Fruit fly (Drosophila melanogaster) whole organism, embryonic: ENCODE measurements around the gene MED18.
A peak's percentile ranks its signal among the peaks of the same experiment; 100 is the strongest.

Source experiments
- Antp ChIP-seq: fragments of 200-800 bp; sonication (Bioruptor generic); optimal IDR thresholded peaks from 3 replicates; lab custom pipeline; 2016; ENCODE audit warnings: missing biosample characterization, missing genetic modification characterization
- CG10267 ChIP-seq: fragments of 200-800 bp; sonication (Bioruptor generic); optimal IDR thresholded peaks from 2 replicates; lab custom pipeline; 2018; ENCODE audit warnings: missing biosample characterization, mild to moderate bottlenecking, missing genetic modification characterization, moderate library complexity
- CG10543 ChIP-seq: fragments of 200-800 bp; sonication (Bioruptor generic); optimal IDR thresholded peaks from 3 replicates; lab custom pipeline; 2017; ENCODE audit warnings: missing biosample characterization, mild to moderate bottlenecking, missing genetic modification characterization, moderate library complexity
- CG10979 ChIP-seq: fragments of 200-800 bp; sonication (Bioruptor generic); optimal IDR thresholded peaks from 2 replicates; lab custom pipeline; 2018; ENCODE audit warnings: missing biosample characterization, mild to moderate bottlenecking, missing genetic modification characterization, moderate library complexity
- CG11247 ChIP-seq: fragments of 200-800 bp; sonication (Bioruptor generic); IDR thresholded peaks from 2 replicates; pipeline ENCODE4 v1.3.6; 2022; ENCODE audit warnings: missing biosample characterization, missing genetic modification characterization
- CG11398 ChIP-seq: fragments of 200-800 bp; sonication (Bioruptor generic); optimal IDR thresholded peaks from 2 replicates; lab custom pipeline; 2016; ENCODE audit warnings: missing biosample characterization, missing genetic modification characterization
- CG11504 ChIP-seq: fragments of 200-800 bp; sonication (Bioruptor generic); optimal IDR thresholded peaks from 3 replicates; lab custom pipeline; 2019; ENCODE audit warnings: missing biosample characterization, mild to moderate bottlenecking, missing genetic modification characterization, moderate library complexity
- CG12155 ChIP-seq: fragments of 200-800 bp; sonication (Bioruptor generic); optimal IDR thresholded peaks from 3 replicates; lab custom pipeline; 2016; ENCODE audit warnings: missing biosample characterization, missing genetic modification characterization
- CG15601 ChIP-seq: fragments of 200-800 bp; sonication (Bioruptor generic); optimal IDR thresholded peaks from 3 replicates; lab custom pipeline; 2019; ENCODE audit warnings: missing biosample characterization, mild to moderate bottlenecking, missing genetic modification characterization, moderate library complexity
- CG1647 ChIP-seq: fragments of 200-800 bp; sonication (Bioruptor generic); optimal IDR thresholded peaks from 3 replicates; lab custom pipeline; 2016; ENCODE audit warnings: missing biosample characterization, missing genetic modification characterization
- CG17186 ChIP-seq: fragments of 200-800 bp; sonication (Bioruptor generic); optimal IDR thresholded peaks from 3 replicates; lab custom pipeline; 2017; ENCODE audit warnings: missing biosample characterization, missing genetic modification reagents, missing genetic modification characterization
- CG17829 ChIP-seq: fragments of 200-800 bp; optimal IDR thresholded peaks from 2 replicates; lab custom pipeline; 2019; ENCODE audit warnings: missing biosample characterization, mild to moderate bottlenecking, missing genetic modification characterization, moderate library complexity
- CG1832 ChIP-seq: fragments of 200-800 bp; sonication (Bioruptor generic); optimal IDR thresholded peaks from 2 replicates; lab custom pipeline; 2017; ENCODE audit warnings: missing biosample characterization, mild to moderate bottlenecking, missing genetic modification characterization, inconsistent platforms
- CG18619 ChIP-seq: fragments of 200-800 bp; sonication (Bioruptor generic); optimal IDR thresholded peaks from 3 replicates; lab custom pipeline; 2017; ENCODE audit warnings: missing biosample characterization, mild to moderate bottlenecking, missing genetic modification characterization
- CG2889 ChIP-seq: fragments of 200-800 bp; sonication (Bioruptor generic); IDR thresholded peaks from 3 replicates; pipeline ENCODE4 v1.3.6; 2022; ENCODE audit warnings: missing biosample characterization, missing genetic modification characterization
- CG30431 ChIP-seq: fragments of 200-800 bp; sonication (Bioruptor generic); optimal IDR thresholded peaks from 2 replicates; lab custom pipeline; 2017; ENCODE audit warnings: missing biosample characterization, missing genetic modification characterization
- CG31441 ChIP-seq: fragments of 200-800 bp; sonication (Bioruptor generic); IDR thresholded peaks from 2 replicates; pipeline ENCODE4 v1.3.6; 2022; ENCODE audit warnings: missing biosample characterization, missing genetic modification characterization
- CG32767 ChIP-seq: fragments of 200-800 bp; sonication (Bioruptor generic); IDR thresholded peaks from 2 replicates; pipeline ENCODE4 v1.3.6; 2022; ENCODE audit warnings: missing biosample characterization, missing genetic modification characterization
- CG33557 ChIP-seq: fragments of 200-800 bp; sonication (Bioruptor generic); optimal IDR thresholded peaks from 2 replicates; lab custom pipeline; 2019; ENCODE audit warnings: missing biosample characterization, mild to moderate bottlenecking, missing genetic modification characterization, moderate library complexity
- CG3726 ChIP-seq: fragments of 200-800 bp; sonication (Bioruptor generic); IDR thresholded peaks from 3 replicates; pipeline ENCODE4, ENCODE4 v1.3.6; 2022; ENCODE audit warnings: missing biosample characterization, missing genetic modification characterization
- CG3838 ChIP-seq: fragments of 200-800 bp; sonication (Bioruptor generic); optimal IDR thresholded peaks from 3 replicates; lab custom pipeline; 2016; ENCODE audit warnings: missing biosample characterization, missing genetic modification characterization
- CG5180 ChIP-seq: fragments of 200-800 bp; sonication (Bioruptor generic); optimal IDR thresholded peaks from 3 replicates; lab custom pipeline; 2017; ENCODE audit warnings: missing biosample characterization, missing genetic modification characterization, mild to moderate bottlenecking, moderate library complexity, missing genetic modification reagents
- CG6654 ChIP-seq: fragments of 200-800 bp; sonication (Bioruptor generic); optimal IDR thresholded peaks from 2 replicates; lab custom pipeline; 2017; ENCODE audit warnings: missing biosample characterization, mild to moderate bottlenecking, missing genetic modification characterization
- CG7357 ChIP-seq: fragments of 200-800 bp; sonication (Bioruptor generic); IDR thresholded peaks from 3 replicates; pipeline ENCODE4 v1.3.6; 2022; ENCODE audit warnings: missing biosample characterization, missing genetic modification characterization
- CG9215 ChIP-seq: fragments of 200-800 bp; sonication (Bioruptor generic); IDR thresholded peaks from 2 replicates; pipeline ENCODE4 v1.3.6; 2022; ENCODE audit warnings: missing biosample characterization, missing genetic modification characterization
- CG9727 ChIP-seq: fragments of 200-800 bp; sonication (Bioruptor generic); optimal IDR thresholded peaks from 3 replicates; lab custom pipeline; 2017; ENCODE audit warnings: missing biosample characterization, mild to moderate bottlenecking, missing genetic modification characterization
- Fer2 ChIP-seq: fragments of 200-800 bp; sonication (Bioruptor generic); optimal IDR thresholded peaks from 2 replicates; lab custom pipeline; 2018; ENCODE audit warnings: missing biosample characterization, mild to moderate bottlenecking, missing genetic modification characterization, moderate library complexity
- Gug ChIP-seq: fragments of 200-800 bp; sonication (Bioruptor generic); IDR thresholded peaks from 4 replicates; pipeline ENCODE4 v1.3.6; 2022; ENCODE audit warnings: missing biosample characterization, missing genetic modification characterization
- Meics ChIP-seq: fragments of 200-800 bp; sonication (Bioruptor generic); optimal IDR thresholded peaks from 2 replicates; lab custom pipeline; 2017; ENCODE audit warnings: missing biosample characterization, mild to moderate bottlenecking, missing genetic modification characterization
- NFAT ChIP-seq: fragments of 200-800 bp; sonication (Bioruptor generic); IDR thresholded peaks from 2 replicates; pipeline ENCODE4 v1.3.6; 2022; ENCODE audit warnings: missing biosample characterization, missing genetic modification characterization
- NfI ChIP-seq: fragments of 200-800 bp; sonication (Bioruptor generic); optimal IDR thresholded peaks from 3 replicates; lab custom pipeline; 2018; ENCODE audit warnings: missing biosample characterization, mild to moderate bottlenecking, missing genetic modification characterization, moderate library complexity
- Ptx1 ChIP-seq: fragments of 200-800 bp; sonication (Bioruptor generic); IDR thresholded peaks from 2 replicates; pipeline ENCODE4 v1.3.6; 2022; ENCODE audit warnings: missing biosample characterization, missing genetic modification characterization
- ara ChIP-seq: fragments of 200-800 bp; sonication (Bioruptor generic); IDR thresholded peaks from 2 replicates; pipeline ENCODE4 v1.3.6; 2022; ENCODE audit warnings: missing biosample characterization, missing genetic modification characterization
- bcd ChIP-seq: fragments of 200-800 bp; sonication (Bioruptor generic); optimal IDR thresholded peaks from 2 replicates; lab custom pipeline; 2017; ENCODE audit warnings: missing biosample characterization, mild to moderate bottlenecking, missing genetic modification characterization
- chif ChIP-seq, 2 experiments: fragments of 200-800 bp; sonication (Bioruptor generic); optimal IDR thresholded peaks; 3 replicates each; lab custom pipeline; 2016; ENCODE audit warnings: missing biosample characterization in 2 of 2, missing genetic modification characterization in 2 of 2
- chn ChIP-seq: fragments of 200-800 bp; sonication (Bioruptor generic); optimal IDR thresholded peaks from 2 replicates; lab custom pipeline; 2016; ENCODE audit warnings: missing biosample characterization, missing genetic modification characterization
- crp ChIP-seq, 2 experiments: fragments of 200-800 bp; sonication (Bioruptor generic); optimal IDR thresholded peaks; 2 replicates in 1 of 2; 3 replicates in 1 of 2; lab custom pipeline; 2017; ENCODE audit warnings: missing biosample characterization in 2 of 2, missing genetic modification characterization in 2 of 2, mild to moderate bottlenecking in 1 of 2, moderate library complexity in 1 of 2
- danr ChIP-seq: fragments of 200-800 bp; sonication (Bioruptor generic); IDR thresholded peaks from 2 replicates; pipeline ENCODE4 v1.3.6; 2022; ENCODE audit warnings: missing biosample characterization, missing genetic modification characterization
- dpn ChIP-seq, 2 experiments: fragments of 200-800 bp; sonication (Bioruptor generic); optimal IDR thresholded peaks; 3 replicates each; lab custom pipeline; 2016; ENCODE audit warnings: missing biosample characterization in 2 of 2, missing genetic modification characterization in 2 of 2
- fd96Cb ChIP-seq: fragments of 200-800 bp; sonication (Bioruptor generic); optimal IDR thresholded peaks from 2 replicates; lab custom pipeline; 2018; ENCODE audit warnings: missing biosample characterization, mild to moderate bottlenecking, missing genetic modification characterization, moderate library complexity
- ham ChIP-seq: fragments of 200-800 bp; sonication (Bioruptor generic); IDR thresholded peaks from 2 replicates; pipeline ENCODE4 v1.3.6; 2022; ENCODE audit warnings: missing biosample characterization, missing genetic modification characterization
- jumu ChIP-seq: fragments of 200-800 bp; sonication (Bioruptor generic); optimal IDR thresholded peaks from 3 replicates; lab custom pipeline; 2016; ENCODE audit warnings: missing biosample characterization, missing genetic modification characterization
- ken ChIP-seq: fragments of 200-800 bp; sonication (Bioruptor generic); IDR thresholded peaks from 3 replicates; pipeline ENCODE4 v1.3.6; 2022; ENCODE audit warnings: missing biosample characterization, missing genetic modification characterization
- mam ChIP-seq: fragments of 200-800 bp; sonication (Bioruptor generic); optimal IDR thresholded peaks from 3 replicates; lab custom pipeline; 2016; ENCODE audit warnings: missing biosample characterization, missing genetic modification characterization
- nmo ChIP-seq: fragments of 200-800 bp; sonication (Bioruptor generic); optimal IDR thresholded peaks from 2 replicates; lab custom pipeline; 2018; ENCODE audit warnings: missing biosample characterization, mild to moderate bottlenecking, missing genetic modification characterization, moderate library complexity
- otp ChIP-seq: fragments of 200-800 bp; sonication (Bioruptor generic); IDR thresholded peaks from 3 replicates; pipeline ENCODE4, ENCODE4 v1.3.6; 2022; ENCODE audit warnings: missing biosample characterization, missing genetic modification characterization
- p53 ChIP-seq: fragments of 200-800 bp; sonication (Bioruptor generic); optimal IDR thresholded peaks from 2 replicates; lab custom pipeline; 2016; ENCODE audit warnings: missing biosample characterization, missing genetic modification characterization
- pnt ChIP-seq: fragments of 200-800 bp; sonication (Bioruptor generic); optimal IDR thresholded peaks from 3 replicates; lab custom pipeline; 2016; ENCODE audit warnings: missing biosample characterization, missing genetic modification characterization
- sima ChIP-seq: fragments of 200-800 bp; sonication (Bioruptor generic); optimal IDR thresholded peaks from 2 replicates; lab custom pipeline; 2016; ENCODE audit warnings: missing biosample characterization, missing genetic modification characterization
- zen2 ChIP-seq: fragments of 200-800 bp; sonication (Bioruptor generic); IDR thresholded peaks from 3 replicates; pipeline ENCODE4 v1.3.6; 2022; ENCODE audit warnings: missing biosample characterization, missing genetic modification characterization; ENCODE audit not compliant: partially characterized antibody
- zfh1 ChIP-seq: fragments of 200-800 bp; sonication (Bioruptor generic); IDR thresholded peaks from 3 replicates; pipeline ENCODE4 v1.3.6; 2022; ENCODE audit warnings: missing biosample characterization, missing genetic modification characterization

MED18 gene

DNA sequence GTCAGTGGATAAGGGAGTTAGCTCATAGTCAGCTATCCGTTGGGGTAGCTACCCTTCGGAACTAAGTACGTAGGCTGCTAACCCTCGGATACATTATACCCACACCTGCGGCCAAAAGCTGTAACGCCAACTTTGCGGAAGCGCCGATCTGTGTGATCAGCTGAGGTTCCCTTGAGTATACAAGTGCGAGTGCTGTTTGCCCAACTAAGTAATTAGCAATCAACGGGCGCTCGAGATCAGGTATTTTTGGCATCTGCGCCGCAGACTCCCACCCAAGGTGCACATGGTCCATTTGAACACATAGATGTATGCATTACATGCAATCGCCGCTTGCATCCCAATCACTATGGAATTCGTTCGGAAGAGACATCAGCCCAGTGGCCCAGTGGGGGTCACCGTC, 11.6 kb upstream of the MED18 start (continued):
- TF ChIP-seq otp (GFP tag; lab: Robert Waterston, UW) (peak; percentile 59; the same call in 1 of the 3 replicates), CG18619 (GFP tag; lab: Kevin White, UChicago) (peak; percentile 71), NfI (GFP tag; lab: Kevin White, UChicago) (peak; percentile 25), CG17829 (no peak), sima (GFP tag; lab: Kevin White, UChicago) (peak; percentile 32), CG7357 (GFP tag; lab: Robert Waterston, UW) (peak; percentile 21; the same call in 1 of the 3 replicates), jumu (peak; percentile 51), mam (GFP tag; lab: Kevin White, UChicago) (peak; percentile 56), NFAT (GFP tag; lab: Robert Waterston, UW) (peak; percentile 60), CG11504 (tag; lab: Kevin White, UChicago) (peak; percentile 30), p53 (GFP tag; lab: Kevin White, UChicago) (peak; percentile 31), CG31441 (GFP tag; lab: Robert Waterston, UW) (no peak), CG3838 (GFP tag; lab: Kevin White, UChicago) (peak; percentile 42), zen2 (GFP tag; lab: Robert Waterston, UW) (no peak), CG11247 (GFP tag; lab: Robert Waterston, UW) (peak; percentile 78), Ptx1 (GFP tag; lab: Robert Waterston, UW) (no peak), CG15601 (tag; lab: Kevin White, UChicago) (no peak), CG11398 (peak; percentile 67), Fer2 (peak; percentile 51), CG12155 (GFP tag; lab: Kevin White, UChicago) (peak; percentile 6), CG17186 (GFP tag; lab: Kevin White, UChicago) (no peak), CG10979 (tag; lab: Kevin White, UChicago) (no peak), CG30431 (GFP tag; lab: Kevin White, UChicago) (no peak), dpn (GFP tag; optimal IDR thresholded peaks at IDR 0.05; lab: Kevin White, UChicago) (peak; percentile 21 to 77), Antp (GFP tag; lab: Kevin White, UChicago) (peak; percentile 46), CG32767 (0 out of 2 replicates have a peak, but pooled peaks have one; percentile 51), Gug (GFP tag; lab: Robert Waterston, UW) (no peak), ara (no peak), pnt (GFP tag; lab: Kevin White, UChicago) (peak; percentile 44), fd96Cb (tag; lab: Kevin White, UChicago) (no peak), ham (GFP tag; lab: Robert Waterston, UW) (peak; percentile 66; the same call in 1 of the 2 replicates), CG1647 (GFP tag; lab: Kevin White, UChicago) (peak; percentile 12), danr (GFP tag; lab: Robert Waterston, UW) (0 out of 2 replicates have a peak, but pooled peaks have one; percentile 24), Meics (GFP tag; lab: Kevin White, UChicago) (peak; percentile 81), chn (GFP tag; lab: Kevin White, UChicago) (no peak), CG2889 (GFP tag; lab: Robert Waterston, UW) (peak; percentile 65; the same call in 2 of the 3 replicates), CG6654 (GFP tag; lab: Kevin White, UChicago) (no peak), CG1832 (GFP tag; lab: Kevin White, UChicago) (peak; percentile 30), zfh1 (GFP tag; lab: Robert Waterston, UW) (peak; percentile 17; the same call in 1 of the 3 replicates), CG33557 (GFP tag; lab: Kevin White, UChicago) (no peak), CG3726 (GFP tag; lab: Robert Waterston, UW) (no peak), CG9215 (GFP tag; lab: Robert Waterston, UW) (no peak), CG10543 (GFP tag; lab: Kevin White, UChicago) (peak; percentile 93), ken (GFP tag; lab: Robert Waterston, UW) (no peak), nmo (no peak), CG5180 (peak; percentile 66), bcd (GFP tag; lab: Kevin White, UChicago) (peak; percentile 54), CG9727 (GFP tag; lab: Kevin White, UChicago) (peak; percentile 57), CG10267 (tag; lab: Kevin White, UChicago) (no peak), chif (GFP tag; optimal IDR thresholded peaks at IDR 0.05; lab: Kevin White, UChicago) (peak in 1 of 2 experiments; percentile 53), crp (GFP tag; optimal IDR thresholded peaks at IDR 0.05; lab: Kevin White, UChicago) (no peak)
